Worm (Caenorhabditis elegans): ENCODE results near the gene W10G11.3.

ce11 chrII:3520988-3521850 lies 41.1 kb downstream of the W10G11.3 start, which contains the start of gene W09G10.9:
- TF ChIP-seq hmg-4 (GFP tag; optimal IDR thresholded peaks at IDR 0.05) (peak; percentile 82), scrt-1 (GFP tag; IDR thresholded peaks at IDR 0.05) (peak; percentile 96), aly-1 (tag; optimal IDR thresholded peaks at IDR 0.05) (peak; percentile 75), tra-4 (tag; optimal IDR thresholded peaks at IDR 0.05) (peak; percentile 30), B0310.2 (tag; optimal IDR thresholded peaks at IDR 0.05) (peak; percentile 28), ama-1 (optimal IDR thresholded peaks at IDR 0.05) (no peak), hmbx-1 (tag; optimal IDR thresholded peaks at IDR 0.05) (peak; percentile 57), pes-1 (GFP tag; IDR thresholded peaks at IDR 0.05) (peak; percentile 95), ceh-13 (GFP tag; optimal IDR thresholded peaks at IDR 0.05) (peak; percentile 70), hnd-1 (tag; optimal IDR thresholded peaks at IDR 0.05) (peak; percentile 72)

All from whole organism, early embryonic.